Fruit fly (Drosophila melanogaster): Measurements from ENCODE around the gene CG7567.

The CG7567 gene

DNA sequence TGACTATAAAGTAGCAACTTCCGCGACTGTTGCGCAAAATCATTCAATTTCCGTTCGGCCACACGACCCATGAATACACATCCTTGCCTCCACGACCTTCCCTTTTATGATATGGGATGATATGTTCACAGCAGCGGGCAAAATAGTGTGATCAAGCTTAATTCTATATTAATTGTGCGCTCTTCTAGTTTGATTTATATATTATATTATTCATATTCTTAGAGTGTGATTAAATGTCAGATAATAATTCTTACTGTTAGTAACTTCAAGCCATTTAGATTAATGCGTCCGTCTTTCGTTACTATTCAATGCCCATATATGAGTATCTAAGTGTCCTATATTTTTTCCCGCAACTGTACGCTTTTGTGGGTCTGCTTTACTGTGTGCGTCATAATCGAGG, 6.5 kb downstream of the CG7567 start (continued):
- TF ChIP-seq wdn (GFP tag; IDR thresholded peaks at IDR 0.05) (no peak), Xbp1 (GFP tag; optimal IDR thresholded peaks at IDR 0.05) (peak; percentile 20), chn (GFP tag; optimal IDR thresholded peaks at IDR 0.05) (no peak), YL-1 (GFP tag; optimal IDR thresholded peaks at IDR 0.05) (no peak), CG6654 (GFP tag; optimal IDR thresholded peaks at IDR 0.05) (no peak), zen (tag; optimal IDR thresholded peaks at IDR 0.05) (peak; percentile 43), nmo (GFP tag; optimal IDR thresholded peaks at IDR 0.05) (peak; percentile 55), PHDP (tag; optimal IDR thresholded peaks at IDR 0.05) (peak; percentile 44), ind (GFP tag; optimal IDR thresholded peaks at IDR 0.05) (peak; percentile 25), Xrp1 (GFP tag; IDR thresholded peaks at IDR 0.05) (peak; percentile 58), CG10274 (GFP tag; optimal IDR thresholded peaks at IDR 0.05) (no peak), chif (GFP tag; optimal IDR thresholded peaks at IDR 0.05) (no peak), CG16815 (GFP tag; optimal IDR thresholded peaks at IDR 0.05) (peak; percentile 36), Hand (GFP tag; optimal IDR thresholded peaks at IDR 0.05) (no peak), CG7839 (tag; optimal IDR thresholded peaks at IDR 0.05) (peak; percentile 65), tio (GFP tag; optimal IDR thresholded peaks at IDR 0.05) (peak; percentile 16), slbo (GFP tag; IDR thresholded peaks at IDR 0.05) (0 out of 2 replicates have a peak, but pooled peaks have one; percentile 23), CG15601 (tag; optimal IDR thresholded peaks at IDR 0.05) (peak; percentile 38), CG10654 (GFP tag; optimal IDR thresholded peaks at IDR 0.05) (peak; percentile 20), CG17361 (GFP tag; IDR thresholded peaks at IDR 0.05) (peak; percentile 43; the same call in 2 of the 3 replicates), CG12659 (GFP tag; optimal IDR thresholded peaks at IDR 0.05) (peak; percentile 10), CG17829 (tag; optimal IDR thresholded peaks at IDR 0.05) (peak; percentile 53), danr (GFP tag; IDR thresholded peaks at IDR 0.05) (no peak), dpn (GFP tag; optimal IDR thresholded peaks at IDR 0.05) (peak in 1 of 2 experiments; percentile 31), gt (GFP tag; IDR thresholded peaks at IDR 0.05) (no peak), Vsx1 (GFP tag; optimal IDR thresholded peaks at IDR 0.05) (no peak), Doc2 (GFP tag; IDR thresholded peaks at IDR 0.05) (no peak), E2f1 (GFP tag; IDR thresholded peaks at IDR 0.05) (no peak), dmrt11E (tag; optimal IDR thresholded peaks at IDR 0.05) (peak; percentile 74), CG2712 (tag; optimal IDR thresholded peaks at IDR 0.05) (peak; percentile 77), HLH3B (GFP tag; IDR thresholded peaks at IDR 0.05) (0 out of 2 replicates have a peak, but pooled peaks have one; percentile 30), CG8359 (GFP tag; optimal IDR thresholded peaks at IDR 0.05; ENCODE audit: borderline replicate concordance) (peak; percentile 31), CG11696 (GFP tag; IDR thresholded peaks at IDR 0.05) (peak; percentile 91), CG15073 (GFP tag; optimal IDR thresholded peaks at IDR 0.05) (no peak), sr (GFP tag; IDR thresholded peaks at IDR 0.05) (no peak), CG1602 (GFP tag; optimal IDR thresholded peaks at IDR 0.05) (peak; percentile 16), Drgx (GFP tag; IDR thresholded peaks at IDR 0.05) (no peak), Bgb (GFP tag; IDR thresholded peaks at IDR 0.05; ENCODE audit: partially characterized antibody) (no peak), Camta (GFP tag; optimal IDR thresholded peaks at IDR 0.05) (no peak), CkIIα-i1 (GFP tag; IDR thresholded peaks at IDR 0.05) (no peak), Atf-2 (GFP tag; optimal IDR thresholded peaks at IDR 0.05) (no peak), dmrt99B (tag; optimal IDR thresholded peaks at IDR 0.05) (peak; percentile 69), CG17385 (GFP tag; optimal IDR thresholded peaks at IDR 0.05) (peak; percentile 36), chm (GFP tag; IDR thresholded peaks at IDR 0.05) (no peak), CG33557 (GFP tag; optimal IDR thresholded peaks at IDR 0.05) (peak; percentile 64), Mes4 (GFP tag; optimal IDR thresholded peaks at IDR 0.05) (no peak), CG4424 (GFP tag; optimal IDR thresholded peaks at IDR 0.05) (peak; percentile 53), BEAF-32 (GFP tag; optimal IDR thresholded peaks at IDR 0.05) (no peak), CG17359 (tag; optimal IDR thresholded peaks at IDR 0.05) (peak; percentile 40), pros (GFP tag; optimal IDR thresholded peaks at IDR 0.05) (peak; percentile 36), dimm (GFP tag; IDR thresholded peaks at IDR 0.05) (no peak)
